Worm (Caenorhabditis elegans) whole organism, L3 larva: ENCODE data around the gene vha-5.

Experiments used
- elt-2 ChIP-seq: sonication (generic microtip); optimal IDR thresholded peaks from 2 replicates; lab custom pipeline; 2016; ENCODE audit warnings: missing genetic modification reagents, mild to moderate bottlenecking, missing genetic modification characterization, missing compliant biosample characterization
- fkh-10 ChIP-seq: sonication (generic microtip); optimal IDR thresholded peaks from 2 replicates; lab custom pipeline; 2017; ENCODE audit warnings: missing biosample characterization, missing genetic modification reagents, missing genetic modification characterization
- lin-39 ChIP-seq: fragments of 150-350 bp; optimal IDR thresholded peaks from 2 replicates; lab custom pipeline; 2018; ENCODE audit warnings: missing biosample characterization, missing genetic modification reagents, missing genetic modification characterization
- nhr-237 ChIP-seq: fragments of 150-350 bp; optimal IDR thresholded peaks from 2 replicates; lab custom pipeline; 2014; ENCODE audit warnings: missing biosample characterization, missing genetic modification characterization
- nhr-76 ChIP-seq: fragments of 150-350 bp; sonication (generic microtip); optimal IDR thresholded peaks from 5 replicates; lab custom pipeline; 2014; ENCODE audit warnings: missing biosample characterization, missing genetic modification characterization
- pqm-1 ChIP-seq: fragments of 150-350 bp; optimal IDR thresholded peaks from 2 replicates; lab custom pipeline; 2017; ENCODE audit warnings: missing biosample characterization, missing genetic modification characterization, inconsistent platforms
- unc-39 ChIP-seq: sonication (generic microtip); optimal IDR thresholded peaks from 4 replicates; lab custom pipeline; 2017; ENCODE audit warnings: missing biosample characterization, missing genetic modification characterization

ce11 chrIV:8317800-8318199 lies 14.0 kb downstream of the vha-5 start:
- no peak for TF ChIP-seq lin-39 (tag; lab: Kevin White, UChicago)
- no peak for TF ChIP-seq unc-39 (tag; lab: Kevin White, UChicago)
- TF ChIP-seq nhr-237 (tag; lab: Kevin White, UChicago) = no peak
- no peak for TF ChIP-seq pqm-1 (tag; lab: Kevin White, UChicago)
- TF ChIP-seq elt-2 (tag; lab: Kevin White, UChicago) = no peak
- TF ChIP-seq fkh-10 (GFP tag; lab: Kevin White, UChicago) = no peak
- TF ChIP-seq nhr-76 (tag; lab: Kevin White, UChicago) = no peak
